Worm (Caenorhabditis elegans) whole organism, young adult: Measurements from ENCODE around the gene cyb-1.

Source experiments
- B0035.1 ChIP-seq: sonication (generic microtip); optimal IDR thresholded peaks from 2 replicates; lab custom pipeline; 2016; ENCODE audit warnings: missing genetic modification characterization, mild to moderate bottlenecking, missing compliant biosample characterization, missing genotype, missing genetic modification reagents
- C17E4.6 ChIP-seq: fragments of 200-800 bp; sonication (Bioruptor generic); IDR thresholded peaks from 2 replicates; pipeline ENCODE4 v1.3.6; 2022; ENCODE audit warnings: missing genetic modification reagents, missing genetic modification characterization, missing compliant biosample characterization
- F23B12.7 ChIP-seq: sonication (generic microtip); optimal IDR thresholded peaks from 2 replicates; lab custom pipeline; 2017; ENCODE audit warnings: missing genetic modification characterization, mild to moderate bottlenecking, missing compliant biosample characterization, antibody characterized with exemption, moderate library complexity; ENCODE audit not compliant: insufficient read depth
- F39B2.1 ChIP-seq: fragments of 200-800 bp; sonication (Bioruptor generic); IDR thresholded peaks from 2 replicates; pipeline ENCODE4 v1.3.6; 2022; ENCODE audit warnings: missing genetic modification reagents, missing genetic modification characterization, missing compliant biosample characterization
- F49E8.2 ChIP-seq: sonication (generic microtip); optimal IDR thresholded peaks from 3 replicates; lab custom pipeline; 2017; ENCODE audit warnings: missing genetic modification characterization, mild to moderate bottlenecking, missing compliant biosample characterization, antibody characterized with exemption, moderate library complexity; ENCODE audit not compliant: insufficient read depth
- F57C9.4 ChIP-seq: sonication (generic microtip); optimal IDR thresholded peaks from 2 replicates; lab custom pipeline; 2017; ENCODE audit warnings: mild to moderate bottlenecking, missing genetic modification characterization, missing compliant biosample characterization
- K11D2.4 ChIP-seq: fragments of 200-800 bp; sonication (Bioruptor generic); IDR thresholded peaks from 2 replicates; pipeline ENCODE4 v1.3.6; 2022; ENCODE audit warnings: missing genetic modification reagents, missing genetic modification characterization, missing compliant biosample characterization
- T07F8.4 ChIP-seq: sonication (generic microtip); optimal IDR thresholded peaks from 2 replicates; lab custom pipeline; 2016; ENCODE audit warnings: mild to moderate bottlenecking, missing genetic modification characterization, moderate library complexity, missing compliant biosample characterization
- Y53F4B.3 ChIP-seq: fragments of 200-800 bp; sonication (Bioruptor generic); IDR thresholded peaks from 2 replicates; pipeline ENCODE4 v1.3.6; 2022; ENCODE audit warnings: missing genetic modification reagents, missing genetic modification characterization, missing compliant biosample characterization
- Y67H2A.10 ChIP-seq: fragments of 200-800 bp; sonication (Bioruptor generic); conservative IDR thresholded peaks from 2 replicates; pipeline ENCODE4 v1.3.6; 2022; ENCODE audit warnings: missing genetic modification reagents, missing genetic modification characterization, missing compliant biosample characterization
- atf-7 ChIP-seq: sonication (generic microtip); optimal IDR thresholded peaks from 2 replicates; lab custom pipeline; 2017; ENCODE audit warnings: mild to moderate bottlenecking, missing genetic modification characterization, missing compliant biosample characterization
- bed-2 ChIP-seq: fragments of 200-800 bp; sonication (Bioruptor generic); IDR thresholded peaks from 2 replicates; pipeline ENCODE4 v1.3.6; 2022; ENCODE audit warnings: missing genetic modification reagents, missing genetic modification characterization, missing compliant biosample characterization
- ccch-3 ChIP-seq: fragments of 200-800 bp; sonication (Bioruptor generic); optimal IDR thresholded peaks from 2 replicates; lab custom pipeline; 2018; ENCODE audit warnings: mild to moderate bottlenecking, missing genetic modification characterization, missing compliant biosample characterization
- ceh-27 ChIP-seq: fragments of 200-800 bp; sonication (Bioruptor generic); optimal IDR thresholded peaks from 2 replicates; lab custom pipeline; 2018; ENCODE audit warnings: mild to moderate bottlenecking, missing genetic modification characterization, moderate library complexity, missing compliant biosample characterization
- ceh-91 ChIP-seq: fragments of 200-800 bp; sonication (Bioruptor generic); IDR thresholded peaks from 2 replicates; pipeline ENCODE4 v1.3.6; 2022; ENCODE audit warnings: missing genetic modification reagents, missing genetic modification characterization, missing compliant biosample characterization
- chd-7 ChIP-seq: sonication (generic microtip); optimal IDR thresholded peaks from 2 replicates; lab custom pipeline; 2016; ENCODE audit warnings: mild to moderate bottlenecking, missing genetic modification characterization, moderate library complexity, missing compliant biosample characterization
- dox-1 ChIP-seq: fragments of 200-800 bp; sonication (Bioruptor generic); IDR thresholded peaks from 2 replicates; pipeline ENCODE4 v1.3.6; 2022; ENCODE audit warnings: missing genetic modification reagents, missing genetic modification characterization, missing compliant biosample characterization
- dpff-1 ChIP-seq: sonication (generic microtip); optimal IDR thresholded peaks from 2 replicates; lab custom pipeline; 2017; ENCODE audit warnings: mild to moderate bottlenecking, missing genetic modification characterization, missing compliant biosample characterization
- ets-4 ChIP-seq: fragments of 200-800 bp; sonication (Bioruptor generic); optimal IDR thresholded peaks from 2 replicates; lab custom pipeline; 2018; ENCODE audit warnings: mild to moderate bottlenecking, missing genetic modification characterization, missing compliant biosample characterization
- fkh-3 ChIP-seq: sonication (generic microtip); optimal IDR thresholded peaks from 2 replicates; lab custom pipeline; 2016; ENCODE audit warnings: mild to moderate bottlenecking, missing genetic modification characterization, missing compliant biosample characterization
- gei-17 ChIP-seq: fragments of 200-800 bp; sonication (Bioruptor generic); optimal IDR thresholded peaks from 2 replicates; lab custom pipeline; 2018; ENCODE audit warnings: mild to moderate bottlenecking, missing genetic modification characterization, missing compliant biosample characterization
- him-1 ChIP-seq: sonication (generic microtip); optimal IDR thresholded peaks from 2 replicates; lab custom pipeline; 2016; ENCODE audit warnings: missing genotype, missing genetic modification reagents, missing genetic modification characterization, missing compliant biosample characterization
- hlh-12 ChIP-seq: sonication (generic microtip); optimal IDR thresholded peaks from 2 replicates; lab custom pipeline; 2016; ENCODE audit warnings: missing genetic modification characterization, missing compliant biosample characterization
- let-607 ChIP-seq, 2 experiments: fragments of 200-800 bp in 1 of 2; sonication (Bioruptor generic) in 1 of 2; sonication (generic microtip) in 1 of 2; optimal IDR thresholded peaks; 2 replicates each; lab custom pipeline; 2016 to 2018; ENCODE audit warnings: mild to moderate bottlenecking in 2 of 2, missing compliant biosample characterization in 2 of 2, missing genetic modification characterization in 2 of 2, moderate library complexity in 2 of 2, missing genotype in 1 of 2
- lin-26 ChIP-seq: fragments of 200-800 bp; sonication (Bioruptor generic); IDR thresholded peaks from 2 replicates; pipeline ENCODE4 v1.3.6; 2022; ENCODE audit warnings: missing genetic modification reagents, missing genetic modification characterization, missing compliant biosample characterization
- lin-40 ChIP-seq: sonication (generic microtip); optimal IDR thresholded peaks from 2 replicates; lab custom pipeline; 2016; ENCODE audit warnings: missing genetic modification characterization, mild to moderate bottlenecking, missing compliant biosample characterization, missing genotype, missing genetic modification reagents
- lir-1 ChIP-seq: fragments of 200-800 bp; sonication (Bioruptor generic); conservative IDR thresholded peaks from 2 replicates; pipeline ENCODE4 v1.3.6; 2022; ENCODE audit warnings: missing genetic modification reagents, missing genetic modification characterization, missing compliant biosample characterization
- madf-10 ChIP-seq: sonication (generic microtip); optimal IDR thresholded peaks from 2 replicates; lab custom pipeline; 2016; ENCODE audit warnings: mild to moderate bottlenecking, missing genetic modification characterization, missing compliant biosample characterization
- madf-3 ChIP-seq: fragments of 200-800 bp; sonication (Bioruptor generic); IDR thresholded peaks from 2 replicates; pipeline ENCODE4 v1.3.6; 2022; ENCODE audit warnings: missing genetic modification reagents, missing genetic modification characterization, missing compliant biosample characterization
- mcd-1 ChIP-seq: fragments of 200-800 bp; sonication (Bioruptor generic); IDR thresholded peaks from 2 replicates; pipeline ENCODE4 v1.3.6; 2022; ENCODE audit warnings: missing genetic modification reagents, missing genetic modification characterization, missing compliant biosample characterization
- mel-28 ChIP-seq: sonication (generic microtip); optimal IDR thresholded peaks from 2 replicates; lab custom pipeline; 2016; ENCODE audit warnings: borderline replicate concordance, mild to moderate bottlenecking, missing genetic modification characterization, missing compliant biosample characterization
- nhr-179 ChIP-seq: sonication (generic microtip); optimal IDR thresholded peaks from 2 replicates; lab custom pipeline; 2016; ENCODE audit warnings: mild to moderate bottlenecking, missing genetic modification characterization, missing compliant biosample characterization
- pbrm-1 ChIP-seq: fragments of 200-800 bp; sonication (Bioruptor generic); IDR thresholded peaks from 2 replicates; pipeline ENCODE4 v1.3.6; 2022; ENCODE audit warnings: missing genetic modification reagents, missing genetic modification characterization, missing compliant biosample characterization
- snpc-1.1 ChIP-seq: sonication (generic microtip); optimal IDR thresholded peaks from 2 replicates; lab custom pipeline; 2017; ENCODE audit warnings: missing genetic modification characterization, mild to moderate bottlenecking, missing compliant biosample characterization, antibody characterized with exemption, moderate library complexity, missing genotype, missing genetic modification reagents; ENCODE audit not compliant: insufficient read depth
- tbx-9 ChIP-seq: sonication (generic microtip); optimal IDR thresholded peaks from 2 replicates; lab custom pipeline; 2016; ENCODE audit warnings: borderline replicate concordance, missing genetic modification characterization, inconsistent platforms, missing compliant biosample characterization
- unc-62 ChIP-seq: fragments of 150-350 bp; optimal IDR thresholded peaks from 2 replicates; lab custom pipeline; 2014; ENCODE audit warnings: missing biosample characterization, missing genetic modification reagents, missing genetic modification characterization
- xnd-1 ChIP-seq: sonication (generic microtip); optimal IDR thresholded peaks from 2 replicates; lab custom pipeline; 2016; ENCODE audit warnings: missing genotype, missing genetic modification reagents, missing genetic modification characterization, missing compliant biosample characterization
- ztf-18 ChIP-seq: sonication (generic microtip); optimal IDR thresholded peaks from 2 replicates; lab custom pipeline; 2016; ENCODE audit warnings: missing genotype, mild to moderate bottlenecking, missing genetic modification characterization, missing compliant biosample characterization
- ztf-25 ChIP-seq: fragments of 200-800 bp; sonication (Bioruptor generic); IDR thresholded peaks from 2 replicates; pipeline ENCODE4 v1.3.6; 2022; ENCODE audit warnings: missing genetic modification reagents, missing genetic modification characterization, missing compliant biosample characterization
- ztf-26 ChIP-seq: sonication (generic microtip); optimal IDR thresholded peaks from 2 replicates; lab custom pipeline; 2017; ENCODE audit warnings: missing genetic modification characterization, missing compliant biosample characterization
- ztf-28 ChIP-seq: fragments of 200-800 bp; sonication (Bioruptor generic); IDR thresholded peaks from 2 replicates; pipeline ENCODE4 v1.3.6; 2022; ENCODE audit warnings: missing genetic modification reagents, missing genetic modification characterization, missing compliant biosample characterization

cyb-1 gene

DNA sequence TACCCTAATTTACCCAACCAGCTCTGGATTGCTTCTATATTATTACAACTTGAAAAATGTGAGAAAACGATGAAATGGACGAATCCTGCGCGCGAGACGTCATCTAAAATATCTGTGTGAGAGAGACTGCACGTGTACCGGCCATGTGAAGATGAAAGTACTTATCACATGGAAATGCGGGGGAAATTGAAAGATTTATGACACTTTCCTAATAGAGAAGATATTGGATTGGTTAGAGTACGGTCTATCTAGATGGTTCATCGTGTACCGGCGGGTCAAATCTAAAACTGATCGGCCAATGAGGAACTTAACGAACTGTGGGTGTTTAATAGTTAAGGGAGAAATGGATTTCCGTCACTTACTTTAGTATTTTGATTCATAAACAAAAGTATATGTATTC, 47.0 kb downstream of the cyb-1 start:
- TF ChIP-seq lin-40 (tag; lab: Kevin White, UChicago) = peak; percentile 32
- no peak for TF ChIP-seq mcd-1 (GFP tag; lab: Robert Waterston, UW)
- no peak for TF ChIP-seq bed-2
- TF ChIP-seq F39B2.1 (GFP tag; lab: Robert Waterston, UW) = no peak
- TF ChIP-seq mel-28 (tag; lab: Kevin White, UChicago) = no peak
- no peak for TF ChIP-seq tbx-9
- TF ChIP-seq pbrm-1 (GFP tag; lab: Robert Waterston, UW) = no peak
- TF ChIP-seq him-1 = no peak
- TF ChIP-seq ztf-28 = no peak
- TF ChIP-seq nhr-179 (tag; lab: Kevin White, UChicago) = no peak
- TF ChIP-seq dpff-1 (tag; lab: Kevin White, UChicago) = no peak
- peak; percentile 57 for TF ChIP-seq ztf-26 (tag; lab: Kevin White, UChicago)

DNA sequence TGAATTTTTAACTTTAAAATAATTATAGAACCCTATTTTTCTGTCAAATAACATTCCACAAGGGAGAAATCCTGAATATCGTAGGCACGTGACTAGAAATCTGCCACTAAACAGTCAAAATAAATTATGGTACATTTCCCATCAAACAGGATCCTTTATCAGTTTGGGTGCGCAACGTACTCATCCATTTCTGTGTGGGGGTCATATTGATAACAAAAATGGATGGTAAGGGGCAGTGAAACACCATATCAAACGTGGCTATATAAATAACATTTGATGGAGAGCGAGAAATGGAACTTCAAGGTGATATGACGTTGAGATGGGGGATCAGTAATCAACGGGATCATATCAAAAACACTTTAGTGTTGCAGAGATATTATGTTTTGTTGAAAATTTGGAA, 49.1 kb downstream of the cyb-1 start:
- TF ChIP-seq madf-10 (no peak), ets-4 (GFP tag; lab: Kevin White, UChicago) (no peak), ztf-18 (tag; lab: Kevin White, UChicago) (no peak), dpff-1 (tag; lab: Kevin White, UChicago) (no peak), T07F8.4 (no peak), F57C9.4 (tag; lab: Kevin White, UChicago) (no peak), gei-17 (GFP tag; lab: Kevin White, UChicago) (no peak), bed-2 (no peak), F23B12.7 (tag; lab: Kevin White, UChicago) (no peak), dox-1 (no peak), madf-3 (GFP tag; lab: Robert Waterston, UW) (no peak), snpc-1.1 (tag; lab: Kevin White, UChicago) (no peak), lir-1 (GFP tag; lab: Robert Waterston, UW) (no peak), let-607 (tag; optimal IDR thresholded peaks at IDR 0.05; lab: Kevin White, UChicago) (no peak), ccch-3 (GFP tag; lab: Kevin White, UChicago) (no peak), Y67H2A.10 (GFP tag; lab: Robert Waterston, UW) (no peak), lin-26 (GFP tag; lab: Robert Waterston, UW) (no peak), C17E4.6 (GFP tag; lab: Robert Waterston, UW) (no peak), xnd-1 (tag; lab: Kevin White, UChicago) (no peak)

DNA sequence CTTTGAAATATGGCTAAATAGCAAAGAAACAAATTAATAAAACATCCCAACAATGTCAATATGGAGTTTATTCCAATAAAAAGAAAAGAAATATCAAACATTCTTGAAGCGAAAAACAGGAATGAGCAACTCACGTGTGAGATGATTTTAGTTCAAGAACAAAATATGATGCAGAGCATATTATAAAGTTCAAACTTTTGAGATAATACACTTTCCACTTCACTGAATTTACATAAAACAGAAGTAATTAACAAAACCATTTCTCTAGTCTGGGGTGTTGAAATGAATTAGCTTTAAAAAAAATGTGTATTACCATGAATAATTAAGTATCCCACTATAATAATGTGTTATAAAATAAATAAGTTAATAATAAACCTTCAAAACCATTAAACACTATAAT, 51.7 kb downstream of the cyb-1 start, which contains the start of gene srd-7:
Gene srd-7, minus strand, starts transcription at position 101 of the 400 bp plus-strand sequence.
- no peak for TF ChIP-seq ztf-25 (GFP tag; lab: Robert Waterston, UW)
- TF ChIP-seq hlh-12 (tag; lab: Kevin White, UChicago) = no peak
- no peak for TF ChIP-seq ccch-3 (GFP tag; lab: Kevin White, UChicago)
- no peak for TF ChIP-seq ceh-91 (GFP tag; lab: Robert Waterston, UW)
- TF ChIP-seq dpff-1 (tag; lab: Kevin White, UChicago) = no peak
- TF ChIP-seq F57C9.4 (tag; lab: Kevin White, UChicago) = no peak
- no peak for TF ChIP-seq atf-7 (tag; lab: Kevin White, UChicago)
- no peak for TF ChIP-seq chd-7
- TF ChIP-seq Y53F4B.3 (GFP tag; lab: Robert Waterston, UW) = no peak
- TF ChIP-seq ceh-27 = no peak
- no peak for TF ChIP-seq unc-62
- TF ChIP-seq fkh-3 (tag; lab: Kevin White, UChicago) = no peak
- no peak for TF ChIP-seq K11D2.4
- no peak for TF ChIP-seq ztf-26 (tag; lab: Kevin White, UChicago)
- TF ChIP-seq B0035.1 (tag; lab: Kevin White, UChicago) = no peak
- TF ChIP-seq F39B2.1 (GFP tag; lab: Robert Waterston, UW) = no peak
- TF ChIP-seq F49E8.2 (tag; lab: Kevin White, UChicago) = no peak
